Fruit fly (Drosophila melanogaster) whole organism, embryonic: ENCODE results near the gene CG42393.
A peak's percentile ranks its signal among the peaks of the same experiment; 100 is the strongest.

Experiments
- Aef1 ChIP-seq: fragments of 200-800 bp; sonication (Bioruptor generic); IDR thresholded peaks from 3 replicates; pipeline ENCODE4 v1.3.6; 2022; ENCODE audit warnings: missing biosample characterization, missing genetic modification characterization
- Antp ChIP-seq: fragments of 200-800 bp; sonication (Bioruptor generic); optimal IDR thresholded peaks from 3 replicates; lab custom pipeline; 2016; ENCODE audit warnings: missing biosample characterization, missing genetic modification characterization
- Atf-2 ChIP-seq: fragments of 200-800 bp; sonication (Bioruptor generic); optimal IDR thresholded peaks from 2 replicates; lab custom pipeline; 2016; ENCODE audit warnings: missing biosample characterization, missing genetic modification characterization
- Atf6 ChIP-seq: fragments of 200-800 bp; sonication (Bioruptor generic); IDR thresholded peaks from 2 replicates; pipeline ENCODE4 v1.3.6; 2022; ENCODE audit warnings: missing biosample characterization, missing genetic modification characterization
- CG10209 ChIP-seq: fragments of 200-800 bp; sonication (Bioruptor generic); optimal IDR thresholded peaks from 3 replicates; lab custom pipeline; 2017; ENCODE audit warnings: missing biosample characterization, mild to moderate bottlenecking, missing genetic modification characterization, missing genetic modification reagents
- CG12155 ChIP-seq: fragments of 200-800 bp; sonication (Bioruptor generic); optimal IDR thresholded peaks from 3 replicates; lab custom pipeline; 2016; ENCODE audit warnings: missing biosample characterization, missing genetic modification characterization
- CG12219 ChIP-seq: fragments of 200-800 bp; sonication (Bioruptor generic); optimal IDR thresholded peaks from 3 replicates; lab custom pipeline; 2018; ENCODE audit warnings: missing biosample characterization, mild to moderate bottlenecking, missing genetic modification characterization
- CG13287 ChIP-seq: fragments of 200-800 bp; sonication (Bioruptor generic); IDR thresholded peaks from 2 replicates; pipeline ENCODE4 v1.3.6; 2022; ENCODE audit warnings: missing biosample characterization, missing genetic modification characterization; ENCODE audit not compliant: partially characterized antibody
- CG14050 ChIP-seq: fragments of 200-800 bp; sonication (Bioruptor generic); IDR thresholded peaks from 3 replicates; pipeline ENCODE4 v1.3.6; 2022; ENCODE audit warnings: missing biosample characterization, missing genetic modification characterization
- CG16815 ChIP-seq: fragments of 200-800 bp; sonication (Bioruptor generic); optimal IDR thresholded peaks from 3 replicates; lab custom pipeline; 2017; ENCODE audit warnings: missing biosample characterization, mild to moderate bottlenecking, missing genetic modification characterization
- CG2199 ChIP-seq: fragments of 200-800 bp; sonication (Bioruptor generic); IDR thresholded peaks from 3 replicates; pipeline ENCODE4 v1.3.6; 2022; ENCODE audit warnings: missing biosample characterization, missing genetic modification characterization
- CG31441 ChIP-seq: fragments of 200-800 bp; sonication (Bioruptor generic); IDR thresholded peaks from 2 replicates; pipeline ENCODE4 v1.3.6; 2022; ENCODE audit warnings: missing biosample characterization, missing genetic modification characterization
- CG3163 ChIP-seq: fragments of 200-800 bp; sonication (Bioruptor generic); optimal IDR thresholded peaks from 3 replicates; lab custom pipeline; 2016; ENCODE audit warnings: missing biosample characterization, missing genetic modification characterization
- CG32772 ChIP-seq: fragments of 200-800 bp; sonication (Bioruptor generic); IDR thresholded peaks from 2 replicates; pipeline ENCODE4 v1.3.6; 2022; ENCODE audit warnings: missing biosample characterization, missing genetic modification characterization
- CG4360 ChIP-seq: fragments of 200-800 bp; sonication (Bioruptor generic); IDR thresholded peaks from 2 replicates; pipeline ENCODE4 v1.3.6; 2022; ENCODE audit warnings: missing biosample characterization, missing genetic modification characterization
- CG8089 ChIP-seq: fragments of 200-800 bp; sonication (Bioruptor generic); optimal IDR thresholded peaks from 3 replicates; lab custom pipeline; 2016; ENCODE audit warnings: missing biosample characterization, missing genetic modification characterization
- Deaf1 ChIP-seq: fragments of 200-800 bp; optimal IDR thresholded peaks from 3 replicates; lab custom pipeline; 2019; ENCODE audit warnings: missing biosample characterization, mild to moderate bottlenecking, missing genetic modification characterization, moderate library complexity
- Drgx ChIP-seq: fragments of 200-800 bp; sonication (Bioruptor generic); IDR thresholded peaks from 2 replicates; pipeline ENCODE4 v1.3.6; 2022; ENCODE audit warnings: missing biosample characterization, missing genetic modification characterization
- Eip74EF ChIP-seq, 2 experiments: fragments of 200-800 bp in 1 of 2; fragments of >200 bp in 1 of 2; sonication (Bioruptor generic) in 1 of 2; optimal IDR thresholded peaks; 2 replicates each; lab custom pipeline; 2017 to 2019; ENCODE audit warnings: missing biosample characterization in 2 of 2, missing genetic modification characterization in 2 of 2, mild to moderate bottlenecking in 1 of 2, moderate library complexity in 1 of 2
- Fer1 ChIP-seq: fragments of 200-800 bp; sonication (Bioruptor generic); optimal IDR thresholded peaks from 2 replicates; lab custom pipeline; 2017; ENCODE audit warnings: missing biosample characterization, mild to moderate bottlenecking, missing genetic modification characterization
- Gug ChIP-seq: fragments of 200-800 bp; sonication (Bioruptor generic); IDR thresholded peaks from 4 replicates; pipeline ENCODE4 v1.3.6; 2022; ENCODE audit warnings: missing biosample characterization, missing genetic modification characterization
- Nf-YB ChIP-seq: fragments of 200-800 bp; sonication (Bioruptor generic); optimal IDR thresholded peaks from 3 replicates; lab custom pipeline; 2019; ENCODE audit warnings: missing biosample characterization, mild to moderate bottlenecking, missing genetic modification characterization, moderate library complexity
- Ptx1 ChIP-seq: fragments of 200-800 bp; sonication (Bioruptor generic); IDR thresholded peaks from 2 replicates; pipeline ENCODE4 v1.3.6; 2022; ENCODE audit warnings: missing biosample characterization, missing genetic modification characterization
- Rfx ChIP-seq: fragments of 200-800 bp; sonication (Bioruptor generic); IDR thresholded peaks from 2 replicates; pipeline ENCODE4 v1.3.6; 2022; ENCODE audit warnings: missing biosample characterization, missing genetic modification characterization
- az2 ChIP-seq: fragments of 200-800 bp; sonication (Bioruptor generic); optimal IDR thresholded peaks from 3 replicates; lab custom pipeline; 2016; ENCODE audit warnings: missing biosample characterization, missing genetic modification characterization
- bsh ChIP-seq, 2 experiments: fragments of 200-800 bp; sonication (Bioruptor generic); optimal IDR thresholded peaks; 2 replicates each; lab custom pipeline; 2017 to 2018; ENCODE audit warnings: mild to moderate bottlenecking in 2 of 2, missing biosample characterization in 2 of 2, missing genetic modification characterization in 2 of 2, moderate library complexity in 1 of 2
- corto ChIP-seq: fragments of 200-800 bp; sonication (Bioruptor generic); optimal IDR thresholded peaks from 2 replicates; lab custom pipeline; 2016; ENCODE audit warnings: missing biosample characterization, mild to moderate bottlenecking, missing genetic modification characterization, moderate library complexity
- cwo ChIP-seq: fragments of 200-800 bp; sonication (Bioruptor generic); optimal IDR thresholded peaks from 3 replicates; lab custom pipeline; 2017; ENCODE audit warnings: missing biosample characterization, missing genetic modification characterization, mild to moderate bottlenecking, moderate library complexity, missing genetic modification reagents
- dysf ChIP-seq: fragments of 200-800 bp; sonication (Bioruptor generic); IDR thresholded peaks from 3 replicates; pipeline ENCODE4 v1.3.6; 2022; ENCODE audit warnings: missing biosample characterization, missing genetic modification characterization
- ham ChIP-seq: fragments of 200-800 bp; sonication (Bioruptor generic); IDR thresholded peaks from 2 replicates; pipeline ENCODE4 v1.3.6; 2022; ENCODE audit warnings: missing biosample characterization, missing genetic modification characterization
- ind ChIP-seq: fragments of 200-800 bp; sonication (Bioruptor generic); optimal IDR thresholded peaks from 3 replicates; lab custom pipeline; 2016; ENCODE audit warnings: missing biosample characterization, missing genetic modification characterization
- inv ChIP-seq: fragments of 200-800 bp; sonication (Bioruptor generic); IDR thresholded peaks from 2 replicates; pipeline ENCODE4 v1.3.6; 2022; ENCODE audit warnings: missing biosample characterization, missing genetic modification characterization; ENCODE audit not compliant: partially characterized antibody
- lbe ChIP-seq: fragments of 200-800 bp; sonication (Bioruptor generic); optimal IDR thresholded peaks from 2 replicates; lab custom pipeline; 2016; ENCODE audit warnings: missing biosample characterization, mild to moderate bottlenecking, missing genetic modification characterization
- lov ChIP-seq, 2 experiments: fragments of 200-800 bp in 1 of 2; fragments of >200 bp in 1 of 2; sonication (Bioruptor generic) in 1 of 2; IDR thresholded peaks in 1 of 2; optimal IDR thresholded peaks in 1 of 2; 2 replicates in 1 of 2; 3 replicates in 1 of 2; pipeline versions ENCODE4 v1.3.6 to Lab custom; 2017 to 2022; ENCODE audit warnings: missing biosample characterization in 1 of 2, missing genetic modification characterization in 1 of 2
- nau ChIP-seq: fragments of 200-800 bp; sonication (Bioruptor generic); optimal IDR thresholded peaks from 3 replicates; lab custom pipeline; 2017; ENCODE audit warnings: missing biosample characterization, mild to moderate bottlenecking, missing genetic modification characterization, missing genetic modification reagents
- nom ChIP-seq: fragments of 200-800 bp; sonication (Bioruptor generic); optimal IDR thresholded peaks from 2 replicates; lab custom pipeline; 2017; ENCODE audit warnings: missing biosample characterization, missing genetic modification characterization, mild to moderate bottlenecking, moderate library complexity, missing genetic modification reagents
- p53 ChIP-seq: fragments of 200-800 bp; sonication (Bioruptor generic); optimal IDR thresholded peaks from 2 replicates; lab custom pipeline; 2016; ENCODE audit warnings: missing biosample characterization, missing genetic modification characterization
- prd ChIP-seq, 3 experiments: fragments of >200 bp in 2 of 3; fragments of 200-800 bp in 1 of 3; sonication (Bioruptor generic) in 1 of 3; optimal IDR thresholded peaks in 2 of 3; IDR thresholded peaks in 1 of 3; 2 replicates in 2 of 3; 3 replicates in 1 of 3; pipeline versions ENCODE4 v1.3.6 to Lab custom; 2017 to 2022; ENCODE audit warnings: missing biosample characterization in 1 of 3, missing genetic modification characterization in 1 of 3
- psq ChIP-seq: fragments of 200-800 bp; sonication (Bioruptor generic); optimal IDR thresholded peaks from 2 replicates; lab custom pipeline; 2017; ENCODE audit warnings: missing biosample characterization, missing genetic modification characterization
- sd ChIP-seq: fragments of 200-800 bp; sonication (Bioruptor generic); optimal IDR thresholded peaks from 3 replicates; lab custom pipeline; 2018; ENCODE audit warnings: missing biosample characterization, mild to moderate bottlenecking, missing genetic modification characterization, moderate library complexity
- sens ChIP-seq: fragments of 200-800 bp; sonication (Bioruptor generic); peaks from one replicate; lab custom pipeline; 2016; ENCODE audit warnings: missing biosample characterization, missing genetic modification characterization
- sens-2 ChIP-seq: fragments of 200-800 bp; sonication (Bioruptor generic); IDR thresholded peaks from 2 replicates; pipeline ENCODE4 v1.3.6; 2022; ENCODE audit warnings: missing biosample characterization, missing genetic modification characterization
- seq ChIP-seq: fragments of 200-800 bp; sonication (Bioruptor generic); IDR thresholded peaks from 2 replicates; pipeline ENCODE4 v1.3.6; 2022; ENCODE audit warnings: missing biosample characterization, missing genetic modification characterization
- slbo ChIP-seq: fragments of 200-800 bp; sonication (Bioruptor generic); IDR thresholded peaks from 2 replicates; pipeline ENCODE4 v1.3.6; 2022; ENCODE audit warnings: missing biosample characterization, missing genetic modification characterization
- slp2 ChIP-seq: fragments of 200-800 bp; sonication (Bioruptor generic); optimal IDR thresholded peaks from 2 replicates; lab custom pipeline; 2016; ENCODE audit warnings: missing biosample characterization, missing genetic modification characterization
- tll ChIP-seq, 2 experiments: fragments of 200-800 bp in 1 of 2; fragments of >200 bp in 1 of 2; sonication (Bioruptor generic) in 1 of 2; optimal IDR thresholded peaks; 2 replicates each; lab custom pipeline; 2017 to 2019; ENCODE audit warnings: missing biosample characterization in 2 of 2, missing genetic modification characterization in 2 of 2, mild to moderate bottlenecking in 1 of 2, moderate library complexity in 1 of 2
- tup ChIP-seq: fragments of 200-800 bp; sonication (Bioruptor generic); optimal IDR thresholded peaks from 2 replicates; lab custom pipeline; 2016; ENCODE audit warnings: missing biosample characterization, mild to moderate bottlenecking, missing genetic modification characterization, moderate library complexity
- vvl ChIP-seq: fragments of 200-800 bp; sonication (Bioruptor generic); IDR thresholded peaks from 2 replicates; pipeline ENCODE4 v1.3.6; 2022; ENCODE audit warnings: missing biosample characterization, missing genetic modification characterization
- z ChIP-seq: fragments of 200-800 bp; sonication (Bioruptor generic); IDR thresholded peaks from 3 replicates; pipeline ENCODE4 v1.3.6; 2022; ENCODE audit warnings: missing biosample characterization, missing genetic modification characterization

Gene CG42393

dm6 chr3L:18011715-18012512, 30.6 kb upstream of the CG42393 start:
- TF ChIP-seq Eip74EF (GFP tag; optimal IDR thresholded peaks at IDR 0.05; lab: Kevin White, UChicago): no peak
- no peak for TF ChIP-seq seq (GFP tag; lab: Robert Waterston, UW)
- peak; percentile 88 for TF ChIP-seq Drgx (GFP tag; lab: Robert Waterston, UW)
- TF ChIP-seq Gug (GFP tag; lab: Robert Waterston, UW): no peak
- TF ChIP-seq Aef1 (GFP tag; lab: Robert Waterston, UW): no peak
- no peak for TF ChIP-seq az2
- TF ChIP-seq vvl (GFP tag; lab: Robert Waterston, UW): no peak
- TF ChIP-seq prd (optimal IDR thresholded peaks at IDR 0.05; lab: Kevin White, UChicago): no peak
- 0 out of 3 replicates have a peak, but pooled peaks have one; percentile 17 for TF ChIP-seq prd (GFP tag; IDR thresholded peaks at IDR 0.05; lab: Robert Waterston, UW)
- no peak for TF ChIP-seq Fer1
- TF ChIP-seq bsh (GFP tag; optimal IDR thresholded peaks at IDR 0.05; lab: Kevin White, UChicago): peak in 1 of 2 experiments; percentile 85
- TF ChIP-seq Rfx (GFP tag; lab: Robert Waterston, UW): 0 out of 2 replicates have a peak, but pooled peaks have one; percentile 14
- peak; percentile 99 for TF ChIP-seq lbe (GFP tag; lab: Kevin White, UChicago)
- TF ChIP-seq z: no peak
- no peak for TF ChIP-seq CG14050 (GFP tag; lab: Robert Waterston, UW)
- no peak for TF ChIP-seq lov (optimal IDR thresholded peaks at IDR 0.05; lab: Kevin White, UChicago)
- TF ChIP-seq lov (GFP tag; IDR thresholded peaks at IDR 0.05; lab: Robert Waterston, UW): no peak
- TF ChIP-seq CG8089: no peak
- TF ChIP-seq Ptx1 (GFP tag; lab: Robert Waterston, UW): no peak
- TF ChIP-seq sd: peak; percentile 39
- peak; percentile 98 for TF ChIP-seq corto
- peak; percentile 62 for TF ChIP-seq nom (GFP tag; lab: Kevin White, UChicago)
- TF ChIP-seq CG12155 (GFP tag; lab: Kevin White, UChicago): no peak
- peak; percentile 61 for TF ChIP-seq sens
- TF ChIP-seq CG3163: no peak
- TF ChIP-seq CG12219 (GFP tag; lab: Kevin White, UChicago): no peak
- TF ChIP-seq psq (GFP tag; lab: Kevin White, UChicago): no peak

- TF ChIP-seq nau (no peak), Atf-2 (GFP tag; lab: Kevin White, UChicago) (no peak), Antp (no peak), tup (no peak), dysf (GFP tag; lab: Robert Waterston, UW) (no peak), CG2199 (GFP tag; lab: Robert Waterston, UW) (peak; percentile 84), slbo (GFP tag; lab: Robert Waterston, UW) (no peak), inv (no peak), Deaf1 (no peak), cwo (GFP tag; lab: Kevin White, UChicago) (no peak), ind (GFP tag; lab: Kevin White, UChicago) (no peak), slp2 (GFP tag; lab: Kevin White, UChicago) (no peak), Nf-YB (GFP tag; lab: Kevin White, UChicago) (no peak), ham (GFP tag; lab: Robert Waterston, UW) (no peak), CG16815 (no peak), sens-2 (no peak), CG31441 (GFP tag; lab: Robert Waterston, UW) (no peak), bsh (GFP tag; optimal IDR thresholded peaks at IDR 0.05; lab: Kevin White, UChicago) (no peak), CG4360 (GFP tag; lab: Robert Waterston, UW) (peak; percentile 96), CG13287 (GFP tag; lab: Robert Waterston, UW) (no peak), Atf6 (GFP tag; lab: Robert Waterston, UW) (no peak), CG10209 (GFP tag; lab: Kevin White, UChicago) (no peak), tll (GFP tag; optimal IDR thresholded peaks at IDR 0.05; lab: Kevin White, UChicago) (peak in 1 of 2 experiments; percentile 68), CG32772 (GFP tag; lab: Robert Waterston, UW) (no peak), p53 (GFP tag; lab: Kevin White, UChicago) (no peak), psq (GFP tag; lab: Kevin White, UChicago) (no peak)
Observed at dm6 chr3L:18012775-18013174, 29.8 kb upstream of the CG42393 start.
